Fruit fly (Drosophila melanogaster): Measurements from ENCODE around the gene Rfx.

- TF ChIP-seq pad (GFP tag; optimal IDR thresholded peaks at IDR 0.05) = peak; percentile 53
- TF ChIP-seq kay (GFP tag; ENCODE audit: borderline replicate concordance) = peak; percentile 93
- peak; percentile 38 for TF ChIP-seq Clk (GFP tag; optimal IDR thresholded peaks at IDR 0.05)
Observed at dm6 chr3R:10390914-10391377, 13.1 kb upstream of the Rfx start.

Data from whole organism, adult.